Fruit fly (Drosophila melanogaster): Measurements from ENCODE around the gene Gat.

The Gat gene

dm6 chr4:659884-660846 is 30.7 kb downstream of the Gat start, which contains the start of gene gw (continued):
- TF ChIP-seq CG33213 (GFP tag; optimal IDR thresholded peaks at IDR 0.05) = peak; percentile 68
- no peak; the same call in 1 of the 2 replicates for TF ChIP-seq CG31224 (GFP tag; IDR thresholded peaks at IDR 0.05)
- TF ChIP-seq crp (GFP tag; optimal IDR thresholded peaks at IDR 0.05) = peak in 1 of 2 experiments; percentile 54
- peak; percentile 76 for TF ChIP-seq knrl (GFP tag; IDR thresholded peaks at IDR 0.05; ENCODE audit: partially characterized antibody)
- no peak for TF ChIP-seq sr (GFP tag; IDR thresholded peaks at IDR 0.05)
- peak; percentile 74 for TF ChIP-seq D19A (tag; optimal IDR thresholded peaks at IDR 0.05)
- TF ChIP-seq CG18476 (GFP tag; optimal IDR thresholded peaks at IDR 0.05) = peak; percentile 73
- no peak; the same call in 1 of the 2 replicates for TF ChIP-seq wor (GFP tag; IDR thresholded peaks at IDR 0.05)
- no peak for TF ChIP-seq abd-A (tag; optimal IDR thresholded peaks at IDR 0.05)
- no peak for TF ChIP-seq CG13894 (tag; optimal IDR thresholded peaks at IDR 0.05)
- TF ChIP-seq cg (GFP tag; optimal IDR thresholded peaks at IDR 0.05) = peak; percentile 71
- TF ChIP-seq Sox100B (GFP tag; optimal IDR thresholded peaks at IDR 0.05) = peak; percentile 83
- TF ChIP-seq shn (GFP tag; optimal IDR thresholded peaks at IDR 0.05) = peak; percentile 80
- TF ChIP-seq onecut (GFP tag; IDR thresholded peaks at IDR 0.05) = peak; percentile 59
- peak; percentile 11 for TF ChIP-seq CG8359 (GFP tag; optimal IDR thresholded peaks at IDR 0.05; ENCODE audit: borderline replicate concordance)
- TF ChIP-seq CG11247 (GFP tag; IDR thresholded peaks at IDR 0.05) = no peak
- no peak for TF ChIP-seq run (tag; optimal IDR thresholded peaks at IDR 0.05)
- peak; percentile 28; the same call in 1 of the 3 replicates for TF ChIP-seq CG17361 (GFP tag; IDR thresholded peaks at IDR 0.05)
- peak; percentile 21 for TF ChIP-seq da (GFP tag; optimal IDR thresholded peaks at IDR 0.05)
- peak; percentile 74 for TF ChIP-seq CG12942 (GFP tag; optimal IDR thresholded peaks at IDR 0.05)
- peak; percentile 31 for TF ChIP-seq CG4707 (GFP tag; optimal IDR thresholded peaks at IDR 0.05)
- peak; percentile 24 for TF ChIP-seq kah (GFP tag; optimal IDR thresholded peaks at IDR 0.05)
- peak; percentile 76 for TF ChIP-seq CG8089 (GFP tag; optimal IDR thresholded peaks at IDR 0.05)
- TF ChIP-seq seq (GFP tag; IDR thresholded peaks at IDR 0.05) = no peak; the same call in 1 of the 2 replicates
- TF ChIP-seq CG34422 (GFP tag; IDR thresholded peaks at IDR 0.05) = peak; percentile 65; the same call in 2 of the 3 replicates
- TF ChIP-seq Atf3 (GFP tag; optimal IDR thresholded peaks at IDR 0.05) = peak; percentile 70
- peak; percentile 62 for TF ChIP-seq fd96Cb (tag; optimal IDR thresholded peaks at IDR 0.05)
- TF ChIP-seq croc (GFP tag; conservative IDR thresholded peaks at IDR 0.05) = peak; percentile 41; the same call in 1 of the 3 replicates
- TF ChIP-seq CG1602 (GFP tag; optimal IDR thresholded peaks at IDR 0.05) = peak; percentile 83
- peak; percentile 60 for TF ChIP-seq CG5245 (GFP tag; optimal IDR thresholded peaks at IDR 0.05)
- TF ChIP-seq aop (GFP tag; IDR thresholded peaks at IDR 0.05) = no peak
- TF ChIP-seq PHDP (tag; optimal IDR thresholded peaks at IDR 0.05) = peak; percentile 81
- TF ChIP-seq CG13775 (GFP tag; optimal IDR thresholded peaks at IDR 0.05) = peak; percentile 74
- peak; percentile 6 for TF ChIP-seq sima (GFP tag; optimal IDR thresholded peaks at IDR 0.05)
- TF ChIP-seq CG12391 (tag; optimal IDR thresholded peaks at IDR 0.05) = no peak
- TF ChIP-seq vvl (GFP tag; IDR thresholded peaks at IDR 0.05) = peak; percentile 82
- peak; percentile 59 for TF ChIP-seq CG6683 (GFP tag; optimal IDR thresholded peaks at IDR 0.05)
- peak; percentile 49 for TF ChIP-seq pb (GFP tag; optimal IDR thresholded peaks at IDR 0.05)
- no peak for TF ChIP-seq al (GFP tag; IDR thresholded peaks at IDR 0.05)
- TF ChIP-seq Dbx (GFP tag; IDR thresholded peaks at IDR 0.05) = peak; percentile 65; the same call in 2 of the 3 replicates
- TF ChIP-seq Dek (tag; optimal IDR thresholded peaks at IDR 0.05) = no peak
- peak; percentile 16 for TF ChIP-seq Spps (tag; optimal IDR thresholded peaks at IDR 0.05)
- peak; percentile 43; the same call in 1 of the 2 replicates for TF ChIP-seq Taf1 (GFP tag; IDR thresholded peaks at IDR 0.05)
- TF ChIP-seq nmo (GFP tag; optimal IDR thresholded peaks at IDR 0.05) = peak; percentile 78
- peak; percentile 63 for TF ChIP-seq schlank (tag; optimal IDR thresholded peaks at IDR 0.05)
- peak; percentile 79 for TF ChIP-seq Fer3 (tag; optimal IDR thresholded peaks at IDR 0.05)
- no peak for TF ChIP-seq CG3847 (GFP tag; IDR thresholded peaks at IDR 0.05)
- TF ChIP-seq CG17912 (GFP tag; optimal IDR thresholded peaks at IDR 0.05) = peak; percentile 22

Measured in whole organism, embryonic.